Fruit fly (Drosophila melanogaster): ENCODE measurements around the gene CG4572.

Gene CG4572

DNA sequence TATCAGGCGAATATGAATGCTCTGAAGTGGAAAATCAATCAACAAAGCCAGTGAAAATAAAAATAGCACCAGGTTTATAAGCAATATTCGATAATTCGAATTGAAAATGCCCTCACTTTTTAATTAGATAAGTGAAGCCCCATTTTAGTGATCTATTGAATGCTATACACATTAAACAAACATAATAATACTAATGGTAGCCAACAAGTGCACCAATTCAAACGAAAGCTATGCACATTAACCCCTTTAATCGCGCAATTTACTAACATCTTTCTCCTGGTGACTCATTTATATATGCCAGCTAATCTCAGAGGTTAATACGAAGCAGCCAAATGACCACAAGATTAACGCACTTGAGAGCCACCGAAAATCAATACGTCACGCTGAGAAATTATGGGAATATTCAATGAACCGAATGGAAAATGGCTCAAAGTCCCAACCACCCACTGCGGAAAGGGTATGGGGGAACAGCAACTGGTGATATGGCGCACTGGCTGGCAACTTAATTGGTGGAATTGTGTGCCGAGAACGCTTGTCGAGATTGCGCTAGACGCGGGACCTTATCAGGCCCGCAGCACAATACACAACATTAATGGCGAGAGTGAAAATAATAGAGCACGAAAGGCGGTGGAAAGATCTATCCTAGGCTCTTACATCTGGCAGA, 4.7 kb downstream of the CG4572 start (continued):
- TF ChIP-seq CG17186 (GFP tag; optimal IDR thresholded peaks at IDR 0.05) (no peak), H2.0 (GFP tag; IDR thresholded peaks at IDR 0.05) (no peak), gem (tag; optimal IDR thresholded peaks at IDR 0.05) (peak; percentile 16), gcm2 (GFP tag; optimal IDR thresholded peaks at IDR 0.05) (no peak), tll (GFP tag; optimal IDR thresholded peaks at IDR 0.05) (no peak), Gsc (GFP tag; IDR thresholded peaks at IDR 0.05) (no peak), nom (GFP tag; optimal IDR thresholded peaks at IDR 0.05) (peak; percentile 68), CG13775 (GFP tag; optimal IDR thresholded peaks at IDR 0.05) (no peak), CG8478 (optimal IDR thresholded peaks at IDR 0.05) (no peak), CG4424 (GFP tag; optimal IDR thresholded peaks at IDR 0.05) (no peak), schlank (tag; optimal IDR thresholded peaks at IDR 0.05) (no peak), CG8944 (GFP tag; optimal IDR thresholded peaks at IDR 0.05) (no peak), CG11695 (GFP tag; IDR thresholded peaks at IDR 0.05) (0 out of 3 replicates have a peak, but pooled peaks have one; percentile 13), CHES-1-like (GFP tag; optimal IDR thresholded peaks at IDR 0.05) (no peak), Nf-YC (tag; optimal IDR thresholded peaks at IDR 0.05) (no peak), Gug (GFP tag; IDR thresholded peaks at IDR 0.05) (peak; percentile 39; the same call in 1 of the 4 replicates), CG16815 (GFP tag; optimal IDR thresholded peaks at IDR 0.05) (no peak), sug (tag; optimal IDR thresholded peaks at IDR 0.05) (peak; percentile 76), CG31365 (tag; optimal IDR thresholded peaks at IDR 0.05) (no peak), CG15479 (GFP tag; optimal IDR thresholded peaks at IDR 0.05) (peak; percentile 11), CG34376 (GFP tag; optimal IDR thresholded peaks at IDR 0.05) (peak; percentile 50), usp (GFP tag; optimal IDR thresholded peaks at IDR 0.05) (no peak), TFAM (GFP tag; optimal IDR thresholded peaks at IDR 0.05) (no peak), CG4820 (GFP tag; optimal IDR thresholded peaks at IDR 0.05) (no peak), CG17385 (GFP tag; optimal IDR thresholded peaks at IDR 0.05) (peak; percentile 2), luna (GFP tag; optimal IDR thresholded peaks at IDR 0.05) (no peak), crp (GFP tag; optimal IDR thresholded peaks at IDR 0.05) (no peak), ro (GFP tag; IDR thresholded peaks at IDR 0.05) (no peak), lilli (GFP tag; optimal IDR thresholded peaks at IDR 0.05) (peak; percentile 8), Atf6 (GFP tag; IDR thresholded peaks at IDR 0.05) (peak; percentile 25; the same call in 1 of the 2 replicates), Drgx (GFP tag; IDR thresholded peaks at IDR 0.05) (no peak), CG18599 (GFP tag; optimal IDR thresholded peaks at IDR 0.05) (peak; percentile 45), Med (GFP tag) (peak; percentile 83), HHEX (GFP tag; optimal IDR thresholded peaks at IDR 0.05) (no peak), slou (GFP tag; optimal IDR thresholded peaks at IDR 0.05) (no peak), Antp (GFP tag; optimal IDR thresholded peaks at IDR 0.05) (no peak), CG13123 (GFP tag; optimal IDR thresholded peaks at IDR 0.05) (no peak), CG12769 (tag; optimal IDR thresholded peaks at IDR 0.05) (peak; percentile 70), CG11560 (tag; IDR thresholded peaks at IDR 0.05) (no peak), CG13296 (GFP tag; optimal IDR thresholded peaks at IDR 0.05) (peak; percentile 18), CG6272 (GFP tag; IDR thresholded peaks at IDR 0.05) (no peak), CG12071 (GFP tag; optimal IDR thresholded peaks at IDR 0.05) (peak; percentile 18), CG7928 (GFP tag; optimal IDR thresholded peaks at IDR 0.05) (no peak), MESR4 (GFP tag; optimal IDR thresholded peaks at IDR 0.05) (no peak), Bdp1 (GFP tag; optimal IDR thresholded peaks at IDR 0.05) (no peak), ap (GFP tag; IDR thresholded peaks at IDR 0.05) (no peak), CG34422 (GFP tag; IDR thresholded peaks at IDR 0.05) (0 out of 3 replicates have a peak, but pooled peaks have one; percentile 30), CG13424 (tag; optimal IDR thresholded peaks at IDR 0.05) (no peak), twi (tag; optimal IDR thresholded peaks at IDR 0.05) (peak; percentile 9), Dek (tag; optimal IDR thresholded peaks at IDR 0.05) (no peak)
